Worm (Caenorhabditis elegans) whole organism, L4 larva: ENCODE results near the gene F40F8.11.
A peak's percentile ranks its signal among the peaks of the same experiment; 100 is the strongest.

Experiments
- F44E2.7 ChIP-seq: fragments of 200-800 bp; sonication (Bioruptor generic); IDR thresholded peaks from 2 replicates; pipeline ENCODE4 v2.1.2; 2022; ENCODE audit warnings: missing genetic modification characterization, missing compliant biosample characterization
- T26A8.4 ChIP-seq: fragments of 200-800 bp; sonication (Bioruptor generic); IDR thresholded peaks from 2 replicates; pipeline ENCODE4 v1.3.6; 2022; ENCODE audit warnings: missing genetic modification characterization, missing compliant biosample characterization
- Y105C5A.15 ChIP-seq: fragments of 200-800 bp; sonication (Bioruptor generic); IDR thresholded peaks from 2 replicates; pipeline ENCODE4 v1.3.6; 2022; ENCODE audit warnings: missing genetic modification characterization, missing compliant biosample characterization
- Y48G9A.11 ChIP-seq: fragments of 200-800 bp; sonication (Bioruptor generic); IDR thresholded peaks from 2 replicates; pipeline ENCODE4 v1.3.6; 2022; ENCODE audit warnings: missing genetic modification reagents, missing genetic modification characterization, missing compliant biosample characterization
- ZK337.2 ChIP-seq: fragments of 200-800 bp; sonication (Bioruptor generic); IDR thresholded peaks from 2 replicates; pipeline ENCODE4 v1.3.6; 2022; ENCODE audit warnings: missing genetic modification reagents, missing genetic modification characterization, missing compliant biosample characterization
- ZK546.5 ChIP-seq, 2 experiments: sonication (generic microtip); optimal IDR thresholded peaks; 2 replicates each; lab custom pipeline; 2017; ENCODE audit warnings: missing biosample characterization in 2 of 2, missing genetic modification characterization in 2 of 2
- aha-1 ChIP-seq: fragments of 150-350 bp; peaks from one replicate; lab custom pipeline; 2014; ENCODE audit warnings: missing biosample characterization, missing genetic modification characterization
- ama-1 ChIP-seq: fragments of 150-350 bp; optimal IDR thresholded peaks from 2 replicates; lab custom pipeline; 2014; ENCODE audit warnings: inconsistent platforms, mixed read lengths
- attf-4 ChIP-seq: sonication (generic microtip); optimal IDR thresholded peaks from 3 replicates; lab custom pipeline; 2017; ENCODE audit warnings: missing biosample characterization, missing genetic modification characterization
- ceh-44 ChIP-seq: fragments of 200-800 bp; sonication (Bioruptor generic); IDR thresholded peaks from 2 replicates; pipeline ENCODE4 v1.3.6; 2022; ENCODE audit warnings: missing genetic modification reagents, missing genetic modification characterization, missing compliant biosample characterization
- ceh-62 ChIP-seq: sonication (generic microtip); optimal IDR thresholded peaks from 2 replicates; lab custom pipeline; 2017; ENCODE audit warnings: missing biosample characterization, missing genetic modification characterization
- ceh-82 ChIP-seq: sonication (generic microtip); optimal IDR thresholded peaks from 2 replicates; lab custom pipeline; 2017; ENCODE audit warnings: missing biosample characterization, missing genetic modification characterization
- ces-1 ChIP-seq: fragments of 150-350 bp; sonication (generic microtip); optimal IDR thresholded peaks from 4 replicates; lab custom pipeline; 2014; ENCODE audit warnings: missing biosample characterization, missing genetic modification reagents, missing genetic modification characterization
- cey-2 ChIP-seq: sonication (generic microtip); optimal IDR thresholded peaks from 3 replicates; lab custom pipeline; 2017; ENCODE audit warnings: missing genetic modification characterization, mild to moderate bottlenecking, missing compliant biosample characterization, antibody characterized with exemption, borderline replicate concordance; ENCODE audit not compliant: insufficient read depth
- ctbp-1 ChIP-seq: fragments of 200-800 bp; sonication (Bioruptor generic); IDR thresholded peaks from 2 replicates; pipeline ENCODE4 v1.3.6; 2022; ENCODE audit warnings: missing genetic modification reagents, missing genetic modification characterization, missing compliant biosample characterization
- daf-16 ChIP-seq, 3 experiments: sonication (generic microtip); optimal IDR thresholded peaks; 2 replicates each; lab custom pipeline; 2016 to 2017; ENCODE audit warnings: missing genetic modification characterization in 3 of 3, missing genetic modification reagents in 3 of 3, mild to moderate bottlenecking in 2 of 3, missing compliant biosample characterization in 2 of 3, missing biosample characterization in 1 of 3, moderate library complexity in 1 of 3
- dmd-6 ChIP-seq: fragments of 200-800 bp; sonication (Bioruptor generic); IDR thresholded peaks from 2 replicates; pipeline ENCODE4 v1.3.6; 2022; ENCODE audit warnings: missing genetic modification reagents, missing genetic modification characterization, missing compliant biosample characterization
- dmd-8 ChIP-seq: fragments of 200-800 bp; sonication (Bioruptor generic); IDR thresholded peaks from 2 replicates; pipeline ENCODE4 v1.3.6; 2022; ENCODE audit warnings: missing genetic modification characterization, missing compliant biosample characterization
- dpl-1 ChIP-seq: fragments of 150-350 bp; optimal IDR thresholded peaks from 2 replicates; lab custom pipeline; 2014; ENCODE audit warnings: missing biosample characterization, missing genetic modification reagents, missing genetic modification characterization
- dve-1 ChIP-seq: sonication (generic microtip); optimal IDR thresholded peaks from 2 replicates; lab custom pipeline; 2017; ENCODE audit warnings: antibody characterized with exemption, mild to moderate bottlenecking, missing genetic modification characterization, missing compliant biosample characterization; ENCODE audit not compliant: insufficient read depth
- fos-1 ChIP-seq: fragments of 150-350 bp; optimal IDR thresholded peaks from 2 replicates; lab custom pipeline; 2014; ENCODE audit warnings: missing biosample characterization, missing genetic modification characterization
- gei-8 ChIP-seq: fragments of 200-800 bp; sonication (Bioruptor generic); optimal IDR thresholded peaks from 2 replicates; lab custom pipeline; 2018; ENCODE audit warnings: mild to moderate bottlenecking, missing genetic modification characterization, missing compliant biosample characterization
- hlh-11 ChIP-seq: fragments of 200-800 bp; sonication (Bioruptor generic); optimal IDR thresholded peaks from 2 replicates; lab custom pipeline; 2018; ENCODE audit warnings: mild to moderate bottlenecking, missing genetic modification characterization, missing compliant biosample characterization
- hmg-1.1 ChIP-seq: fragments of 200-800 bp; sonication (Bioruptor generic); IDR thresholded peaks from 2 replicates; pipeline ENCODE4 v1.3.6; 2022; ENCODE audit warnings: missing genetic modification reagents, missing genetic modification characterization, missing compliant biosample characterization
- jun-1 ChIP-seq: fragments of 150-350 bp; optimal IDR thresholded peaks from 2 replicates; lab custom pipeline; 2014; ENCODE audit warnings: missing biosample characterization, missing genetic modification reagents, missing genetic modification characterization
- lin-1 ChIP-seq: fragments of 200-800 bp; sonication (Bioruptor generic); IDR thresholded peaks from 2 replicates; pipeline ENCODE4 v1.3.6; 2022; ENCODE audit warnings: missing genetic modification reagents, missing genetic modification characterization, missing compliant biosample characterization
- lin-29 ChIP-seq: fragments of 200-800 bp; sonication (Bioruptor generic); IDR thresholded peaks from 2 replicates; pipeline ENCODE4 v1.3.6; 2022; ENCODE audit warnings: missing genetic modification reagents, missing genetic modification characterization, missing compliant biosample characterization
- lin-38 ChIP-seq: fragments of 200-800 bp; sonication (Bioruptor generic); IDR thresholded peaks from 2 replicates; pipeline ENCODE4 v1.3.6; 2022; ENCODE audit warnings: missing genetic modification reagents, missing genetic modification characterization, missing compliant biosample characterization
- lir-3 ChIP-seq: sonication (generic microtip); optimal IDR thresholded peaks from 2 replicates; lab custom pipeline; 2016; ENCODE audit warnings: mild to moderate bottlenecking, missing genetic modification characterization, missing compliant biosample characterization
- lsy-2 ChIP-seq, 2 experiments: fragments of 150-350 bp in 1 of 2; sonication (generic microtip) in 1 of 2; optimal IDR thresholded peaks; 2 replicates each; lab custom pipeline; 2014 to 2017; ENCODE audit warnings: missing biosample characterization in 2 of 2, missing genetic modification characterization in 2 of 2
- mep-1 ChIP-seq: fragments of 150-350 bp; sonication (generic microtip); optimal IDR thresholded peaks from 3 replicates; lab custom pipeline; 2014; ENCODE audit warnings: missing biosample characterization, missing genetic modification characterization
- mes-2 ChIP-seq: sonication (generic microtip); optimal IDR thresholded peaks from 2 replicates; lab custom pipeline; 2016; ENCODE audit warnings: missing genotype, mild to moderate bottlenecking, missing genetic modification characterization, missing compliant biosample characterization; ENCODE audit not compliant: poor library complexity, severe bottlenecking
- nhr-10 ChIP-seq: fragments of 150-350 bp; optimal IDR thresholded peaks from 2 replicates; lab custom pipeline; 2014; ENCODE audit warnings: missing biosample characterization, missing genetic modification characterization
- nhr-102 ChIP-seq: sonication (generic microtip); optimal IDR thresholded peaks from 2 replicates; lab custom pipeline; 2016; ENCODE audit warnings: mild to moderate bottlenecking, missing genetic modification characterization, moderate library complexity, missing compliant biosample characterization
- nhr-28 ChIP-seq: fragments of 150-350 bp; optimal IDR thresholded peaks from 2 replicates; lab custom pipeline; 2014; ENCODE audit warnings: missing biosample characterization, missing genetic modification characterization
- nhr-41 ChIP-seq: fragments of 200-800 bp; sonication (Bioruptor generic); IDR thresholded peaks from 2 replicates; pipeline ENCODE4 v1.3.6; 2022; ENCODE audit warnings: missing genetic modification reagents, missing genetic modification characterization, missing compliant biosample characterization
- nhr-48 ChIP-seq: sonication (generic microtip); optimal IDR thresholded peaks from 2 replicates; lab custom pipeline; 2016; ENCODE audit warnings: mild to moderate bottlenecking, missing genetic modification characterization, missing compliant biosample characterization
- nhr-6 ChIP-seq: fragments of 150-350 bp; optimal IDR thresholded peaks from 2 replicates; lab custom pipeline; 2014; ENCODE audit warnings: missing biosample characterization, missing genetic modification characterization
- nhr-77 ChIP-seq: fragments of 150-350 bp; optimal IDR thresholded peaks from 2 replicates; lab custom pipeline; 2014; ENCODE audit warnings: missing biosample characterization, missing genetic modification characterization
- php-3 ChIP-seq: fragments of 200-800 bp; sonication (Bioruptor generic); IDR thresholded peaks from 2 replicates; pipeline ENCODE4 v1.3.6; 2022; ENCODE audit warnings: missing genetic modification reagents, missing genetic modification characterization, missing compliant biosample characterization
- saeg-2 ChIP-seq: fragments of 200-800 bp; sonication (Bioruptor generic); IDR thresholded peaks from 2 replicates; pipeline ENCODE4 v1.3.6; 2022; ENCODE audit warnings: missing genetic modification reagents, missing genetic modification characterization, missing compliant biosample characterization
- set-16 ChIP-seq: fragments of 200-800 bp; sonication (Bioruptor generic); IDR thresholded peaks from 2 replicates; pipeline ENCODE4 v1.3.6; 2022; ENCODE audit warnings: missing genetic modification reagents, missing genetic modification characterization, missing compliant biosample characterization
- snpc-4 ChIP-seq: fragments of 150-350 bp; optimal IDR thresholded peaks from 2 replicates; lab custom pipeline; 2014; ENCODE audit warnings: missing biosample characterization, missing genetic modification characterization
- tra-1 ChIP-seq: fragments of 200-800 bp; sonication (Bioruptor generic); IDR thresholded peaks from 2 replicates; pipeline ENCODE4 v1.3.6; 2022; ENCODE audit warnings: missing genetic modification reagents, missing genetic modification characterization, missing compliant biosample characterization
- zip-11 ChIP-seq: fragments of 200-800 bp; sonication (Bioruptor generic); IDR thresholded peaks from 2 replicates; pipeline ENCODE4 v1.3.6; 2022; ENCODE audit warnings: missing genetic modification characterization, missing compliant biosample characterization
- zip-2 ChIP-seq: fragments of 150-350 bp; optimal IDR thresholded peaks from 2 replicates; lab custom pipeline; 2014; ENCODE audit warnings: missing biosample characterization, missing genetic modification characterization

F40F8.11 gene

ce11 chrII:11153080-11153479 is 20.7 kb upstream of the F40F8.11 start:
- no peak for TF ChIP-seq zip-2
- no peak for TF ChIP-seq zip-11
- no peak for TF ChIP-seq hmg-1.1
- TF ChIP-seq cey-2 (tag; lab: Kevin White, UChicago) = no peak
- TF ChIP-seq ama-1 (lab: Kevin White, UChicago) = peak; percentile 9
- TF ChIP-seq lin-1 = no peak
- TF ChIP-seq hlh-11 (tag; lab: Kevin White, UChicago) = peak; percentile 76
- no peak for TF ChIP-seq ctbp-1 (GFP tag; lab: Robert Waterston, UW)
- peak; percentile 41 for TF ChIP-seq nhr-28 (tag; lab: Kevin White, UChicago)
- no peak for TF ChIP-seq Y105C5A.15
- TF ChIP-seq aha-1 (tag; lab: Kevin White, UChicago) = peak; percentile 63
- no peak for TF ChIP-seq ZK546.5 (tag; optimal IDR thresholded peaks at IDR 0.05; lab: Kevin White, UChicago)
- peak; percentile 74 for TF ChIP-seq dmd-6 (GFP tag; lab: Robert Waterston, UW)
- TF ChIP-seq ces-1 (GFP tag; lab: Kevin White, UChicago) = no peak
- no peak for TF ChIP-seq lsy-2 (tag; optimal IDR thresholded peaks at IDR 0.05; lab: Kevin White, UChicago)
- no peak for TF ChIP-seq set-16 (GFP tag; lab: Robert Waterston, UW)
- TF ChIP-seq attf-4 = no peak
- TF ChIP-seq lin-29 (GFP tag; lab: Robert Waterston, UW) = no peak
- TF ChIP-seq dve-1 (tag; lab: Kevin White, UChicago) = peak; percentile 67
- TF ChIP-seq ceh-62 (tag; lab: Kevin White, UChicago) = no peak
- peak; percentile 12; the same call in 1 of the 2 replicates for TF ChIP-seq lin-38 (GFP tag; lab: Robert Waterston, UW)
- TF ChIP-seq F44E2.7 (GFP tag; lab: Robert Waterston, UW) = no peak
- no peak for TF ChIP-seq daf-16 (GFP tag; optimal IDR thresholded peaks at IDR 0.05; lab: Kevin White, UChicago)
- peak; percentile 78 for TF ChIP-seq daf-16 (tag; optimal IDR thresholded peaks at IDR 0.05; lab: Kevin White, UChicago)
- TF ChIP-seq nhr-48 = peak; percentile 13
- 0 out of 2 replicates have a peak, but pooled peaks have one; percentile 38 for TF ChIP-seq php-3
- TF ChIP-seq snpc-4 = no peak
- TF ChIP-seq mes-2 (tag; lab: Kevin White, UChicago) = peak; percentile 13
- 0 out of 2 replicates have a peak, but pooled peaks have one; percentile 37 for TF ChIP-seq tra-1 (GFP tag; lab: Robert Waterston, UW)

ce11 chrII:11152495-11152894 is 20.1 kb upstream of the F40F8.11 start, which contains the start of gene pqm-1:
Gene pqm-1 (minus strand): TSS chrII:11152595.
- TF ChIP-seq F44E2.7 (GFP tag; lab: Robert Waterston, UW) (no peak), nhr-10 (tag; lab: Kevin White, UChicago) (no peak), ama-1 (lab: Kevin White, UChicago) (no peak), Y48G9A.11 (no peak), aha-1 (tag; lab: Kevin White, UChicago) (peak; percentile 21), dpl-1 (GFP tag; lab: Kevin White, UChicago) (no peak), nhr-102 (tag; lab: Kevin White, UChicago) (no peak), daf-16 (GFP tag; optimal IDR thresholded peaks at IDR 0.05; lab: Kevin White, UChicago) (no peak), daf-16 (tag; optimal IDR thresholded peaks at IDR 0.05; lab: Kevin White, UChicago) (no peak)

ce11 chrII:11150976-11151375 is 18.6 kb upstream of the F40F8.11 start:
- TF ChIP-seq ceh-82 (tag; lab: Kevin White, UChicago) (no peak), lsy-2 (tag; optimal IDR thresholded peaks at IDR 0.05; lab: Kevin White, UChicago) (peak in 1 of 2 experiments; percentile 47), lir-3 (tag; lab: Kevin White, UChicago) (no peak), dmd-6 (GFP tag; lab: Robert Waterston, UW) (peak; percentile 84), cey-2 (tag; lab: Kevin White, UChicago) (no peak), mep-1 (tag; lab: Kevin White, UChicago) (peak; percentile 37), fos-1 (no peak), dve-1 (tag; lab: Kevin White, UChicago) (peak; percentile 93), nhr-6 (tag; lab: Kevin White, UChicago) (no peak), gei-8 (peak; percentile 49), php-3 (peak; percentile 49; the same call in 1 of the 2 replicates), nhr-48 (peak; percentile 79), jun-1 (no peak), mes-2 (tag; lab: Kevin White, UChicago) (peak; percentile 39), ZK337.2 (no peak), nhr-41 (GFP tag; lab: Robert Waterston, UW) (no peak), dmd-8 (GFP tag; lab: Robert Waterston, UW) (no peak), ceh-44 (GFP tag; lab: Robert Waterston, UW) (no peak), saeg-2 (no peak), daf-16 (GFP tag; optimal IDR thresholded peaks at IDR 0.05; lab: Kevin White, UChicago) (peak in 1 of 2 experiments; percentile 22), daf-16 (tag; optimal IDR thresholded peaks at IDR 0.05; lab: Kevin White, UChicago) (peak; percentile 93), lin-38 (GFP tag; lab: Robert Waterston, UW) (0 out of 2 replicates have a peak, but pooled peaks have one; percentile 25), T26A8.4 (0 out of 2 replicates have a peak, but pooled peaks have one; percentile 49), nhr-77 (tag; lab: Kevin White, UChicago) (peak; percentile 69)
